Fruit fly (Drosophila melanogaster): ENCODE data around the gene CG13054.

DNA sequence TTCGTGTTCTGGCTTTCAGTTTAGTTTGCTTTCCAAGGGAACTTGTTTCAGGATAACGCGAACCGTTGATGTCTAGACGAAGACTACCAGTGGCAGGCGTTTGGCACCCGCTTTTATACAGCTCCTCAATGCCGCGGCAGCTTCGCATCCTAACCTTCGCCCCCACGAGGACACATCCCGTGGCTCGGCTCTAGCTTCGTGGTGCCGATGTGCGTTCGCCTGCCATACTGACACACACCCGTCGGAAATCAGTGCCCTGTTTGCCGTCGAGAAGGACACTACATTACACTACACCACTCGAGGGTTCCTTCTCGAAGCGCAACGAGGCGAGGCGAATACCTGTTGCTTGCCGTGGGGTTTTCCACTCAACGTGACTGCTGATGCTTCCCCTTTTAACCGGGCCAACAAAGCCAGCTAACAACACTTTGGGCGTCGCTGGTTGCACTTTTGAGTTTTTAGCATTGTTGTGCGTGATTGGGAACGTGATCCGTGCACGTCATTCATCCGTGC is at the start of gene CG13054:
- TF ChIP-seq Snoo (tag; optimal IDR thresholded peaks at IDR 0.05) (no peak), D1 (tag; optimal IDR thresholded peaks at IDR 0.05) (no peak), CG8159 (tag; optimal IDR thresholded peaks at IDR 0.05) (no peak)
